Fruit fly (Drosophila melanogaster) Kc167 (cell line): Measurements from ENCODE around the gene CG15140.

Source experiments
- Myc ChIP-seq: fragments of >200 bp; optimal IDR thresholded peaks from 2 replicates; lab custom pipeline; 2017; ENCODE audit warnings: missing external identifiers
- h ChIP-seq: fragments of >200 bp; optimal IDR thresholded peaks from 3 replicates; lab custom pipeline; 2018; ENCODE audit warnings: missing external identifiers
- psq ChIP-seq: fragments of >200 bp; optimal IDR thresholded peaks from 2 replicates; lab custom pipeline; 2017; ENCODE audit warnings: missing external identifiers
- ttk ChIP-seq: sonication (Bioruptor generic); optimal IDR thresholded peaks from 2 replicates; lab custom pipeline; 2017; ENCODE audit warnings: missing external identifiers

DNA sequence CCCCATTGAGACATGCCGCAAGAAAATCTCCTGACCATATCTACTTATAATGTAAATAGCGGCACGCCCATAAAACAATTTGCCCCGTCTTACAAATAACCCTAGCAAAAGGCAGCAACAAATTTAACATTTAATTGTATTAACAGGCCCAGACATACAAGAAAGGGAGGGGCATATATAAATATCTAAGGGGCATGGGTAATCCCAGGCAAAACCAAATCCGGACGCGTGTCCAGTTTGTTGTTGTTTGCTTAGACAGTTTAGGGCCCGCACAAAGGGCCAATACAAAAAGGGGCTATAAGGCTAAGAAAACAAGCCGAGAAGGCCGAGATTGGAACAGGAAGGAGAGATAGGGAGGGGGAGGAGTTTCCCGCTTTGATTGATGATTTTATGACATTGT is 23.8 kb upstream of the CG15140 start:
- TF ChIP-seq Myc (lab: Kevin White, UChicago) = no peak
- no peak for TF ChIP-seq psq (lab: Kevin White, UChicago)
- TF ChIP-seq ttk (lab: Kevin White, UChicago) = no peak
- TF ChIP-seq h (lab: Kevin White, UChicago) = no peak
